Fruit fly (Drosophila melanogaster) whole organism, embryonic: ENCODE measurements around the gene Vps37B.
A peak's percentile ranks its signal among the peaks of the same experiment; 100 is the strongest.

Experiments used
- Abd-B ChIP-seq: fragments of 200-800 bp; sonication (Bioruptor generic); optimal IDR thresholded peaks from 2 replicates; lab custom pipeline; 2018; ENCODE audit warnings: missing biosample characterization, mild to moderate bottlenecking, missing genetic modification characterization, moderate library complexity
- Antp ChIP-seq: fragments of 200-800 bp; sonication (Bioruptor generic); optimal IDR thresholded peaks from 3 replicates; lab custom pipeline; 2016; ENCODE audit warnings: missing biosample characterization, missing genetic modification characterization
- CG10321 ChIP-seq: fragments of 200-800 bp; sonication (Bioruptor generic); IDR thresholded peaks from 2 replicates; pipeline ENCODE4 v1.3.6; 2022; ENCODE audit warnings: missing biosample characterization, missing genetic modification characterization
- CG10959 ChIP-seq: fragments of 200-800 bp; sonication (Bioruptor generic); IDR thresholded peaks from 2 replicates; pipeline ENCODE4 v1.3.6; 2022; ENCODE audit warnings: missing biosample characterization, missing genetic modification characterization
- CG10979 ChIP-seq: fragments of 200-800 bp; sonication (Bioruptor generic); optimal IDR thresholded peaks from 2 replicates; lab custom pipeline; 2018; ENCODE audit warnings: missing biosample characterization, mild to moderate bottlenecking, missing genetic modification characterization, moderate library complexity
- CG12236 ChIP-seq: fragments of 200-800 bp; sonication (Bioruptor generic); optimal IDR thresholded peaks from 2 replicates; lab custom pipeline; 2016; ENCODE audit warnings: missing biosample characterization, missing genetic modification characterization
- CG17186 ChIP-seq: fragments of 200-800 bp; sonication (Bioruptor generic); optimal IDR thresholded peaks from 3 replicates; lab custom pipeline; 2017; ENCODE audit warnings: missing biosample characterization, missing genetic modification reagents, missing genetic modification characterization
- CG17829 ChIP-seq: fragments of 200-800 bp; optimal IDR thresholded peaks from 2 replicates; lab custom pipeline; 2019; ENCODE audit warnings: missing biosample characterization, mild to moderate bottlenecking, missing genetic modification characterization, moderate library complexity
- CG17912 ChIP-seq: fragments of 200-800 bp; sonication (Bioruptor generic); optimal IDR thresholded peaks from 2 replicates; lab custom pipeline; 2018; ENCODE audit warnings: missing biosample characterization, mild to moderate bottlenecking, missing genetic modification characterization
- CG1792 ChIP-seq: fragments of 200-800 bp; sonication (Bioruptor generic); optimal IDR thresholded peaks from 2 replicates; lab custom pipeline; 2016; ENCODE audit warnings: missing biosample characterization, missing genetic modification characterization
- CG2202 ChIP-seq: fragments of 200-800 bp; sonication (Bioruptor generic); optimal IDR thresholded peaks from 2 replicates; lab custom pipeline; 2018; ENCODE audit warnings: missing biosample characterization, mild to moderate bottlenecking, missing genetic modification characterization
- CG30020 ChIP-seq: fragments of 200-800 bp; optimal IDR thresholded peaks from 2 replicates; lab custom pipeline; 2019; ENCODE audit warnings: missing biosample characterization, mild to moderate bottlenecking, missing genetic modification characterization, moderate library complexity
- CG3065 ChIP-seq: fragments of 200-800 bp; sonication (Bioruptor generic); optimal IDR thresholded peaks from 2 replicates; lab custom pipeline; 2016; ENCODE audit warnings: missing biosample characterization, missing genetic modification characterization
- CG31388 ChIP-seq: fragments of 200-800 bp; sonication (Bioruptor generic); optimal IDR thresholded peaks from 2 replicates; lab custom pipeline; 2016; ENCODE audit warnings: missing biosample characterization, missing genetic modification characterization
- CG32532 ChIP-seq: fragments of 200-800 bp; sonication (Bioruptor generic); IDR thresholded peaks from 2 replicates; pipeline ENCODE4 v1.3.6; 2022; ENCODE audit warnings: missing biosample characterization, missing genetic modification characterization
- CG5953 ChIP-seq: fragments of 200-800 bp; sonication (Bioruptor generic); IDR thresholded peaks from 2 replicates; pipeline ENCODE4 v1.3.6; 2022; ENCODE audit warnings: missing biosample characterization, missing genetic modification characterization
- CG6254 ChIP-seq: fragments of 200-800 bp; sonication (Bioruptor generic); optimal IDR thresholded peaks from 3 replicates; lab custom pipeline; 2017; ENCODE audit warnings: mild to moderate bottlenecking, missing biosample characterization, missing genetic modification reagents, missing genetic modification characterization
- CG6765 ChIP-seq: fragments of 200-800 bp; sonication (Bioruptor generic); optimal IDR thresholded peaks from 3 replicates; lab custom pipeline; 2017; ENCODE audit warnings: missing biosample characterization, mild to moderate bottlenecking, missing genetic modification characterization
- CG6813 ChIP-seq: fragments of 200-800 bp; sonication (Bioruptor generic); optimal IDR thresholded peaks from 2 replicates; lab custom pipeline; 2017; ENCODE audit warnings: missing biosample characterization, missing genetic modification characterization, mild to moderate bottlenecking, moderate library complexity, missing genetic modification reagents
- CG6854 ChIP-seq: fragments of 200-800 bp; sonication (Bioruptor generic); optimal IDR thresholded peaks from 3 replicates; lab custom pipeline; 2017; ENCODE audit warnings: missing biosample characterization, mild to moderate bottlenecking, missing genetic modification characterization
- CG7372 ChIP-seq: fragments of 200-800 bp; sonication (Bioruptor generic); IDR thresholded peaks from 2 replicates; pipeline ENCODE4 v1.3.6; 2022; ENCODE audit warnings: missing biosample characterization, missing genetic modification characterization
- CG7839 ChIP-seq: fragments of 200-800 bp; sonication (Bioruptor generic); optimal IDR thresholded peaks from 3 replicates; lab custom pipeline; 2018; ENCODE audit warnings: missing biosample characterization, mild to moderate bottlenecking, missing genetic modification characterization, moderate library complexity
- CG8290 ChIP-seq, 3 experiments: fragments of 200-800 bp; sonication (Bioruptor generic); optimal IDR thresholded peaks; 2 replicates each; lab custom pipeline; 2016 to 2019; ENCODE audit warnings: missing biosample characterization in 3 of 3, missing genetic modification characterization in 3 of 3, mild to moderate bottlenecking in 2 of 3, moderate library complexity in 1 of 3
- CG9437 ChIP-seq: fragments of 200-800 bp; sonication (Bioruptor generic); optimal IDR thresholded peaks from 2 replicates; lab custom pipeline; 2018; ENCODE audit warnings: missing biosample characterization, mild to moderate bottlenecking, missing genetic modification characterization
- CHES-1-like ChIP-seq: fragments of 200-800 bp; sonication (Bioruptor generic); optimal IDR thresholded peaks from 2 replicates; lab custom pipeline; 2016; ENCODE audit warnings: missing biosample characterization, missing genetic modification characterization
- D19B ChIP-seq: fragments of 200-800 bp; sonication (Bioruptor generic); optimal IDR thresholded peaks from 2 replicates; lab custom pipeline; 2017; ENCODE audit warnings: missing biosample characterization, mild to moderate bottlenecking, missing genetic modification characterization
- Doc3 ChIP-seq: fragments of 200-800 bp; sonication (Bioruptor generic); IDR thresholded peaks from 3 replicates; pipeline ENCODE4 v1.3.6; 2022; ENCODE audit warnings: missing biosample characterization, missing genetic modification characterization; ENCODE audit not compliant: partially characterized antibody
- Eip74EF ChIP-seq, 2 experiments: fragments of 200-800 bp in 1 of 2; fragments of >200 bp in 1 of 2; sonication (Bioruptor generic) in 1 of 2; optimal IDR thresholded peaks; 2 replicates each; lab custom pipeline; 2017 to 2019; ENCODE audit warnings: missing biosample characterization in 2 of 2, missing genetic modification characterization in 2 of 2, mild to moderate bottlenecking in 1 of 2, moderate library complexity in 1 of 2
- Hmx ChIP-seq: fragments of 200-800 bp; sonication (Bioruptor generic); optimal IDR thresholded peaks from 2 replicates; lab custom pipeline; 2016; ENCODE audit warnings: missing biosample characterization, missing genetic modification characterization
- Hr51 ChIP-seq, 2 experiments: fragments of 200-800 bp; sonication (Bioruptor generic); optimal IDR thresholded peaks; 2 replicates in 1 of 2; 3 replicates in 1 of 2; lab custom pipeline; 2016 to 2018; ENCODE audit warnings: missing biosample characterization in 2 of 2, missing genetic modification characterization in 2 of 2, mild to moderate bottlenecking in 1 of 2, moderate library complexity in 1 of 2
- Optix ChIP-seq: fragments of 200-800 bp; sonication (Bioruptor generic); IDR thresholded peaks from 3 replicates; pipeline ENCODE4 v1.3.6; 2022; ENCODE audit warnings: missing biosample characterization, missing genetic modification characterization
- PHDP ChIP-seq: fragments of 200-800 bp; sonication (Bioruptor generic); optimal IDR thresholded peaks from 3 replicates; lab custom pipeline; 2018; ENCODE audit warnings: missing biosample characterization, mild to moderate bottlenecking, missing genetic modification characterization, moderate library complexity
- Trl ChIP-seq, 3 experiments: fragments of >200 bp in 2 of 3; fragments of 200-800 bp in 1 of 3; sonication (Bioruptor generic) in 1 of 3; optimal IDR thresholded peaks; 2 replicates in 1 of 3; 3 replicates in 2 of 3; lab custom pipeline; 2016 to 2017; ENCODE audit warnings: missing biosample characterization in 1 of 3, missing genetic modification characterization in 1 of 3
- amos ChIP-seq: fragments of 200-800 bp; sonication (Bioruptor generic); IDR thresholded peaks from 2 replicates; pipeline ENCODE4 v1.3.6; 2022; ENCODE audit warnings: missing biosample characterization, missing genetic modification characterization; ENCODE audit not compliant: partially characterized antibody
- ase ChIP-seq: fragments of 200-800 bp; sonication (Bioruptor generic); IDR thresholded peaks from 3 replicates; pipeline ENCODE4 v1.3.6; 2022; ENCODE audit warnings: missing biosample characterization, missing genetic modification characterization
- br ChIP-seq: fragments of >200 bp; optimal IDR thresholded peaks from 2 replicates; lab custom pipeline; 2017
- cg ChIP-seq: fragments of 200-800 bp; sonication (Bioruptor generic); optimal IDR thresholded peaks from 3 replicates; lab custom pipeline; 2019; ENCODE audit warnings: missing biosample characterization, mild to moderate bottlenecking, missing genetic modification characterization, moderate library complexity
- chinmo ChIP-seq: fragments of 200-800 bp; sonication (Bioruptor generic); IDR thresholded peaks from 4 replicates; pipeline ENCODE4 v1.3.6; 2022; ENCODE audit warnings: missing biosample characterization, missing genetic modification characterization; ENCODE audit not compliant: partially characterized antibody
- dmrt11E ChIP-seq: fragments of 200-800 bp; sonication (Bioruptor generic); optimal IDR thresholded peaks from 3 replicates; lab custom pipeline; 2018; ENCODE audit warnings: missing biosample characterization, mild to moderate bottlenecking, missing genetic modification characterization, moderate library complexity
- dysf ChIP-seq: fragments of 200-800 bp; sonication (Bioruptor generic); IDR thresholded peaks from 3 replicates; pipeline ENCODE4 v1.3.6; 2022; ENCODE audit warnings: missing biosample characterization, missing genetic modification characterization
- fru ChIP-seq: fragments of >200 bp; optimal IDR thresholded peaks from 2 replicates; lab custom pipeline; 2017
- odd ChIP-seq: fragments of 200-800 bp; sonication (Bioruptor generic); optimal IDR thresholded peaks from 2 replicates; lab custom pipeline; 2017; ENCODE audit warnings: missing biosample characterization, mild to moderate bottlenecking, missing genetic modification characterization
- pho ChIP-seq: fragments of 200-800 bp; sonication (Bioruptor generic); optimal IDR thresholded peaks from 2 replicates; lab custom pipeline; 2016; ENCODE audit warnings: missing biosample characterization, missing genetic modification characterization
- pzg ChIP-seq: fragments of 200-800 bp; sonication (Bioruptor generic); optimal IDR thresholded peaks from 3 replicates; lab custom pipeline; 2018; ENCODE audit warnings: missing biosample characterization, mild to moderate bottlenecking, missing genetic modification characterization, moderate library complexity
- salm ChIP-seq: fragments of 200-800 bp; sonication (Bioruptor generic); optimal IDR thresholded peaks from 2 replicates; lab custom pipeline; 2018; ENCODE audit warnings: missing biosample characterization, mild to moderate bottlenecking, missing genetic modification characterization
- sens ChIP-seq: fragments of 200-800 bp; sonication (Bioruptor generic); peaks from one replicate; lab custom pipeline; 2016; ENCODE audit warnings: missing biosample characterization, missing genetic modification characterization
- sens-2 ChIP-seq: fragments of 200-800 bp; sonication (Bioruptor generic); IDR thresholded peaks from 2 replicates; pipeline ENCODE4 v1.3.6; 2022; ENCODE audit warnings: missing biosample characterization, missing genetic modification characterization
- twi ChIP-seq: fragments of 200-800 bp; optimal IDR thresholded peaks from 2 replicates; lab custom pipeline; 2019; ENCODE audit warnings: missing biosample characterization, mild to moderate bottlenecking, missing genetic modification characterization, moderate library complexity
- vfl ChIP-seq: fragments of 200-800 bp; sonication (Bioruptor generic); optimal IDR thresholded peaks from 2 replicates; lab custom pipeline; 2016; ENCODE audit warnings: missing biosample characterization, missing genetic modification characterization
- zen ChIP-seq: fragments of 200-800 bp; sonication (Bioruptor generic); optimal IDR thresholded peaks from 3 replicates; lab custom pipeline; 2018; ENCODE audit warnings: missing biosample characterization, mild to moderate bottlenecking, missing genetic modification characterization, moderate library complexity

Gene Vps37B

dm6 chr3R:5198302-5198701, 27.7 kb upstream of the Vps37B start (continued):
- TF ChIP-seq dmrt11E (tag; lab: Kevin White, UChicago) (no peak), D19B (peak; percentile 27), CG17829 (tag; lab: Kevin White, UChicago) (no peak), dysf (peak; percentile 80), CG7372 (peak; percentile 34; the same call in 1 of the 2 replicates), CG17186 (GFP tag; lab: Kevin White, UChicago) (no peak), br (no peak), CG6813 (peak; percentile 48), odd (peak; percentile 33), CG6765 (peak; percentile 18), CG5953 (GFP tag; lab: Robert Waterston, UW) (peak; percentile 30; the same call in 1 of the 2 replicates), CHES-1-like (GFP tag; lab: Kevin White, UChicago) (peak; percentile 51), zen (tag; lab: Kevin White, UChicago) (no peak), Doc3 (GFP tag; lab: Robert Waterston, UW) (no peak), salm (no peak), CG7839 (tag; lab: Kevin White, UChicago) (peak; percentile 67), CG2202 (no peak), CG30020 (tag; lab: Kevin White, UChicago) (no peak), CG32532 (peak; percentile 75; the same call in 1 of the 2 replicates), CG17912 (GFP tag; lab: Kevin White, UChicago) (no peak), sens-2 (GFP tag; lab: Robert Waterston, UW) (no peak), Abd-B (GFP tag; lab: Kevin White, UChicago) (no peak), CG6254 (no peak), CG3065 (GFP tag; lab: Kevin White, UChicago) (no peak), CG1792 (GFP tag; lab: Kevin White, UChicago) (peak; percentile 12), sens (GFP tag; lab: Kevin White, UChicago) (peak; percentile 81), Hr51 (GFP tag; optimal IDR thresholded peaks at IDR 0.05; lab: Kevin White, UChicago) (peak; percentile 31 to 61), vfl (GFP tag; lab: Kevin White, UChicago) (peak; percentile 53), CG12236 (GFP tag; lab: Kevin White, UChicago) (no peak), pzg (GFP tag; lab: Kevin White, UChicago) (no peak), Optix (GFP tag; lab: Robert Waterston, UW) (peak; percentile 54; the same call in 1 of the 3 replicates), chinmo (GFP tag; lab: Robert Waterston, UW) (no peak), CG31388 (GFP tag; lab: Kevin White, UChicago) (no peak), PHDP (peak; percentile 61), pho (peak; percentile 63), CG10321 (GFP tag; lab: Robert Waterston, UW) (no peak), CG6854 (GFP tag; lab: Kevin White, UChicago) (peak; percentile 40), Trl (optimal IDR thresholded peaks at IDR 0.05; lab: Kevin White, UChicago) (no peak), Trl (GFP tag; optimal IDR thresholded peaks at IDR 0.05; lab: Kevin White, UChicago) (peak; percentile 60), fru (lab: Kevin White, UChicago) (no peak), CG10979 (tag; lab: Kevin White, UChicago) (peak; percentile 11), CG10959 (no peak), Hmx (GFP tag; lab: Kevin White, UChicago) (no peak), amos (no peak), Antp (GFP tag; lab: Kevin White, UChicago) (peak; percentile 59), Eip74EF (GFP tag; optimal IDR thresholded peaks at IDR 0.05; lab: Kevin White, UChicago) (no peak), CG9437 (GFP tag; lab: Kevin White, UChicago) (no peak), cg (GFP tag; lab: Kevin White, UChicago) (no peak), ase (GFP tag; lab: Robert Waterston, UW) (no peak), CG8290 (GFP tag; optimal IDR thresholded peaks at IDR 0.05; lab: Kevin White, UChicago) (no peak), CG8290 (tag; optimal IDR thresholded peaks at IDR 0.05; lab: Kevin White, UChicago) (peak in 1 of 2 experiments; percentile 88), twi (tag; lab: Kevin White, UChicago) (no peak)
